Fruit fly (Drosophila melanogaster) whole organism, embryonic: ENCODE data around the gene CG9776.
A peak's percentile ranks its signal among the peaks of the same experiment; 100 is the strongest.

ENCODE experiments used
- CG10274 ChIP-seq: fragments of 200-800 bp; sonication (Bioruptor generic); optimal IDR thresholded peaks from 3 replicates; lab custom pipeline; 2017; ENCODE audit warnings: missing biosample characterization, mild to moderate bottlenecking, missing genetic modification characterization
- CG10543 ChIP-seq: fragments of 200-800 bp; sonication (Bioruptor generic); optimal IDR thresholded peaks from 3 replicates; lab custom pipeline; 2017; ENCODE audit warnings: missing biosample characterization, mild to moderate bottlenecking, missing genetic modification characterization, moderate library complexity
- CG10959 ChIP-seq: fragments of 200-800 bp; sonication (Bioruptor generic); IDR thresholded peaks from 2 replicates; pipeline ENCODE4 v1.3.6; 2022; ENCODE audit warnings: missing biosample characterization, missing genetic modification characterization
- CG11696 ChIP-seq: fragments of 200-800 bp; sonication (Bioruptor generic); IDR thresholded peaks from 2 replicates; pipeline ENCODE4 v1.3.6; 2022; ENCODE audit warnings: missing biosample characterization, missing genetic modification characterization
- CG12219 ChIP-seq: fragments of 200-800 bp; sonication (Bioruptor generic); optimal IDR thresholded peaks from 3 replicates; lab custom pipeline; 2018; ENCODE audit warnings: missing biosample characterization, mild to moderate bottlenecking, missing genetic modification characterization
- CG12299 ChIP-seq: fragments of 200-800 bp; sonication (Bioruptor generic); optimal IDR thresholded peaks from 2 replicates; lab custom pipeline; 2018; ENCODE audit warnings: missing biosample characterization, mild to moderate bottlenecking, missing genetic modification characterization
- CG1233 ChIP-seq: fragments of 200-800 bp; sonication (Bioruptor generic); optimal IDR thresholded peaks from 4 replicates; lab custom pipeline; 2018; ENCODE audit warnings: missing biosample characterization, mild to moderate bottlenecking, missing genetic modification characterization
- CG12744 ChIP-seq: fragments of 200-800 bp; sonication (Bioruptor generic); optimal IDR thresholded peaks from 2 replicates; lab custom pipeline; 2016; ENCODE audit warnings: missing biosample characterization, missing genetic modification characterization
- CG13894 ChIP-seq: fragments of 200-800 bp; sonication (Bioruptor generic); optimal IDR thresholded peaks from 3 replicates; lab custom pipeline; 2018; ENCODE audit warnings: missing biosample characterization, mild to moderate bottlenecking, missing genetic modification characterization, moderate library complexity
- CG1603 ChIP-seq: fragments of 200-800 bp; sonication (Bioruptor generic); optimal IDR thresholded peaks from 2 replicates; lab custom pipeline; 2019; ENCODE audit warnings: missing biosample characterization, mild to moderate bottlenecking, missing genetic modification characterization, moderate library complexity
- CG1647 ChIP-seq: fragments of 200-800 bp; sonication (Bioruptor generic); optimal IDR thresholded peaks from 3 replicates; lab custom pipeline; 2016; ENCODE audit warnings: missing biosample characterization, missing genetic modification characterization
- CG1792 ChIP-seq: fragments of 200-800 bp; sonication (Bioruptor generic); optimal IDR thresholded peaks from 2 replicates; lab custom pipeline; 2016; ENCODE audit warnings: missing biosample characterization, missing genetic modification characterization
- CG2199 ChIP-seq: fragments of 200-800 bp; sonication (Bioruptor generic); IDR thresholded peaks from 3 replicates; pipeline ENCODE4 v1.3.6; 2022; ENCODE audit warnings: missing biosample characterization, missing genetic modification characterization
- CG31441 ChIP-seq: fragments of 200-800 bp; sonication (Bioruptor generic); IDR thresholded peaks from 2 replicates; pipeline ENCODE4 v1.3.6; 2022; ENCODE audit warnings: missing biosample characterization, missing genetic modification characterization
- CG3163 ChIP-seq: fragments of 200-800 bp; sonication (Bioruptor generic); optimal IDR thresholded peaks from 3 replicates; lab custom pipeline; 2016; ENCODE audit warnings: missing biosample characterization, missing genetic modification characterization
- CG32767 ChIP-seq: fragments of 200-800 bp; sonication (Bioruptor generic); IDR thresholded peaks from 2 replicates; pipeline ENCODE4 v1.3.6; 2022; ENCODE audit warnings: missing biosample characterization, missing genetic modification characterization
- CG6854 ChIP-seq: fragments of 200-800 bp; sonication (Bioruptor generic); optimal IDR thresholded peaks from 3 replicates; lab custom pipeline; 2017; ENCODE audit warnings: missing biosample characterization, mild to moderate bottlenecking, missing genetic modification characterization
- CG8944 ChIP-seq: fragments of 200-800 bp; sonication (Bioruptor generic); optimal IDR thresholded peaks from 3 replicates; lab custom pipeline; 2016; ENCODE audit warnings: missing biosample characterization, missing genetic modification characterization
- Camta ChIP-seq: fragments of 200-800 bp; sonication (Bioruptor generic); optimal IDR thresholded peaks from 2 replicates; lab custom pipeline; 2016; ENCODE audit warnings: missing biosample characterization, missing genetic modification characterization
- Chrac-16 ChIP-seq: fragments of 200-800 bp; sonication (Bioruptor generic); optimal IDR thresholded peaks from 3 replicates; lab custom pipeline; 2016; ENCODE audit warnings: missing biosample characterization, missing genetic modification characterization
- D19B ChIP-seq: fragments of 200-800 bp; sonication (Bioruptor generic); optimal IDR thresholded peaks from 2 replicates; lab custom pipeline; 2017; ENCODE audit warnings: missing biosample characterization, mild to moderate bottlenecking, missing genetic modification characterization
- Dip3 ChIP-seq: fragments of 200-800 bp; sonication (Bioruptor generic); optimal IDR thresholded peaks from 3 replicates; lab custom pipeline; 2016; ENCODE audit warnings: missing biosample characterization, missing genetic modification characterization
- ERR ChIP-seq: fragments of 200-800 bp; sonication (Bioruptor generic); optimal IDR thresholded peaks from 2 replicates; lab custom pipeline; 2016; ENCODE audit warnings: missing biosample characterization, missing genetic modification characterization
- Fer2 ChIP-seq: fragments of 200-800 bp; sonication (Bioruptor generic); optimal IDR thresholded peaks from 2 replicates; lab custom pipeline; 2018; ENCODE audit warnings: missing biosample characterization, mild to moderate bottlenecking, missing genetic modification characterization, moderate library complexity
- HLH3B ChIP-seq: fragments of 200-800 bp; sonication (Bioruptor generic); IDR thresholded peaks from 2 replicates; pipeline ENCODE4 v1.3.6; 2022; ENCODE audit warnings: missing biosample characterization, missing genetic modification characterization
- Kr ChIP-seq: fragments of 200-800 bp; sonication (Bioruptor generic); optimal IDR thresholded peaks from 2 replicates; lab custom pipeline; 2017; ENCODE audit warnings: missing biosample characterization, mild to moderate bottlenecking, missing genetic modification characterization
- Lim3 ChIP-seq: fragments of 200-800 bp; sonication (Bioruptor generic); IDR thresholded peaks from 2 replicates; pipeline ENCODE4 v1.3.6; 2022; ENCODE audit warnings: missing biosample characterization, missing genetic modification characterization
- Mes4 ChIP-seq: fragments of 200-800 bp; sonication (Bioruptor generic); optimal IDR thresholded peaks from 2 replicates; lab custom pipeline; 2016; ENCODE audit warnings: missing biosample characterization, missing genetic modification characterization
- Oaz ChIP-seq: fragments of 200-800 bp; sonication (Bioruptor generic); IDR thresholded peaks from 2 replicates; pipeline ENCODE4 v1.3.6; 2022; ENCODE audit warnings: missing biosample characterization, missing genetic modification characterization
- Sin3A ChIP-seq: fragments of >200 bp; optimal IDR thresholded peaks from 2 replicates; lab custom pipeline; 2018
- TFAM ChIP-seq: fragments of 200-800 bp; sonication (Bioruptor generic); optimal IDR thresholded peaks from 2 replicates; lab custom pipeline; 2017; ENCODE audit warnings: missing biosample characterization, missing genetic modification characterization, inconsistent platforms
- bcd ChIP-seq: fragments of 200-800 bp; sonication (Bioruptor generic); optimal IDR thresholded peaks from 2 replicates; lab custom pipeline; 2017; ENCODE audit warnings: missing biosample characterization, mild to moderate bottlenecking, missing genetic modification characterization
- cad ChIP-seq: fragments of >200 bp; optimal IDR thresholded peaks from 2 replicates; lab custom pipeline; 2017; ENCODE audit warnings: missing biosample characterization, missing genetic modification characterization
- da ChIP-seq: fragments of 200-800 bp; sonication (Bioruptor generic); optimal IDR thresholded peaks from 2 replicates; lab custom pipeline; 2016; ENCODE audit warnings: missing biosample characterization, missing genetic modification characterization
- ewg ChIP-seq: fragments of 200-800 bp; sonication (Bioruptor generic); optimal IDR thresholded peaks from 3 replicates; lab custom pipeline; 2017; ENCODE audit warnings: mild to moderate bottlenecking, missing biosample characterization, missing genetic modification reagents, missing genetic modification characterization
- exex ChIP-seq: fragments of 200-800 bp; sonication (Bioruptor generic); optimal IDR thresholded peaks from 4 replicates; lab custom pipeline; 2018; ENCODE audit warnings: missing biosample characterization, mild to moderate bottlenecking, missing genetic modification characterization, moderate library complexity
- grn ChIP-seq: fragments of 200-800 bp; sonication (Bioruptor generic); optimal IDR thresholded peaks from 3 replicates; lab custom pipeline; 2017; ENCODE audit warnings: missing biosample characterization, missing genetic modification characterization
- gro ChIP-seq: fragments of 200-800 bp; sonication (Bioruptor generic); optimal IDR thresholded peaks from 2 replicates; lab custom pipeline; 2016; ENCODE audit warnings: missing biosample characterization, missing genetic modification characterization
- lbe ChIP-seq: fragments of 200-800 bp; sonication (Bioruptor generic); optimal IDR thresholded peaks from 2 replicates; lab custom pipeline; 2016; ENCODE audit warnings: missing biosample characterization, mild to moderate bottlenecking, missing genetic modification characterization
- mirr ChIP-seq: fragments of 200-800 bp; sonication (Bioruptor generic); optimal IDR thresholded peaks from 3 replicates; lab custom pipeline; 2018; ENCODE audit warnings: missing biosample characterization, mild to moderate bottlenecking, missing genetic modification characterization
- nom ChIP-seq: fragments of 200-800 bp; sonication (Bioruptor generic); optimal IDR thresholded peaks from 2 replicates; lab custom pipeline; 2017; ENCODE audit warnings: missing biosample characterization, missing genetic modification characterization, mild to moderate bottlenecking, moderate library complexity, missing genetic modification reagents
- peb ChIP-seq: fragments of 200-800 bp; sonication (Bioruptor generic); IDR thresholded peaks from 2 replicates; pipeline ENCODE4 v1.3.6; 2022; ENCODE audit warnings: missing biosample characterization, missing genetic modification characterization
- psq ChIP-seq: fragments of 200-800 bp; sonication (Bioruptor generic); optimal IDR thresholded peaks from 2 replicates; lab custom pipeline; 2017; ENCODE audit warnings: missing biosample characterization, missing genetic modification characterization
- repo ChIP-seq: fragments of 200-800 bp; sonication (Bioruptor generic); optimal IDR thresholded peaks from 2 replicates; lab custom pipeline; 2016; ENCODE audit warnings: missing biosample characterization, missing genetic modification characterization
- salm ChIP-seq: fragments of 200-800 bp; sonication (Bioruptor generic); optimal IDR thresholded peaks from 2 replicates; lab custom pipeline; 2018; ENCODE audit warnings: missing biosample characterization, mild to moderate bottlenecking, missing genetic modification characterization
- sens ChIP-seq: fragments of 200-800 bp; sonication (Bioruptor generic); peaks from one replicate; lab custom pipeline; 2016; ENCODE audit warnings: missing biosample characterization, missing genetic modification characterization
- stwl ChIP-seq: fragments of 200-800 bp; sonication (Bioruptor generic); optimal IDR thresholded peaks from 3 replicates; lab custom pipeline; 2018; ENCODE audit warnings: missing biosample characterization, mild to moderate bottlenecking, missing genetic modification characterization, moderate library complexity
- sug ChIP-seq: fragments of 200-800 bp; optimal IDR thresholded peaks from 2 replicates; lab custom pipeline; 2019; ENCODE audit warnings: missing biosample characterization, mild to moderate bottlenecking, missing genetic modification characterization, moderate library complexity
- tx ChIP-seq: fragments of 200-800 bp; sonication (Bioruptor generic); optimal IDR thresholded peaks from 2 replicates; lab custom pipeline; 2016; ENCODE audit warnings: missing biosample characterization, missing genetic modification characterization
- vfl ChIP-seq: fragments of 200-800 bp; sonication (Bioruptor generic); optimal IDR thresholded peaks from 2 replicates; lab custom pipeline; 2016; ENCODE audit warnings: missing biosample characterization, missing genetic modification characterization
- vvl ChIP-seq: fragments of 200-800 bp; sonication (Bioruptor generic); IDR thresholded peaks from 2 replicates; pipeline ENCODE4 v1.3.6; 2022; ENCODE audit warnings: missing biosample characterization, missing genetic modification characterization

CG9776 gene

DNA sequence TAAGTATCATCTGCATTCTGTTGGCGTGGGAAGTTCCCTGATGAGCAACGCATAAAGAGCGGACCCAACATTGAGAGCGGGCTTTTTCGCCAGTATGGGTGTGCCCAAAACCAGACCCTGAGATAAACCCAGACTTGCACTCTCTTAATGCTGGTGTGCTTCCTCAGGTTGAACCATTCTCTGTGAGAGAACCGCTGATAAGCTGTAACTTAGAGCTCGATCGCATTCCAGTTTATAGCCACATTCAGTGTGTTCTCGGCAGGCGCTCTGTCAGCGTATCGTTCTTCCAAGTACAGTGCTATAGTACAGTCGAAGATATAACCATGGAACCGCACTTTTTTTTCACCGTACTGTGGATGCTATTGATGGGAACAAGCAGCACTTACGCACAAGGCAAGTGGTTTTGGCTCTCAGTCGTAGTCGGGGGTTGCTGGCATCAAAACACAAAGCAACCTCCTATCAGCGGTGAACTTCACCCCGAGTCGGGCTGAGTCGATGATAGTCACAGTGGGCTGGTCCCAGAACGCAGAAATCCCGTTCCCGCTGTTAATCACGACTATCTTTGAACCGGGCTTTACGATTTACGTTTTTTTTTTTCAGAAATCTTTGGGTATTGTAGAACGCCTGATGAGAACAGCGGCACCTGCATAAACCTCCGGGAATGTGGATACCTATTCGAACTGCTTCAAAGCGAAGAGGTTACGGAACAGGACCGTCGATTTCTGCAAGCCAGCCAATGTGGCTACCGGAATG lies 26.0 kb downstream of the CG9776 start, which contains the start of gene MP1 (continued):
- TF ChIP-seq CG12219 (no peak), Dip3 (no peak), Sin3A (lab: Kevin White, UChicago) (no peak), nom (peak; percentile 73), CG1792 (no peak), peb (GFP tag; lab: Robert Waterston, UW) (no peak), Kr (GFP tag; lab: Kevin White, UChicago) (no peak), da (GFP tag; lab: Kevin White, UChicago) (no peak), CG32767 (no peak), gro (no peak), CG1603 (no peak), stwl (tag; lab: Kevin White, UChicago) (no peak), CG10543 (GFP tag; lab: Kevin White, UChicago) (peak; percentile 26), ERR (no peak), TFAM (GFP tag; lab: Kevin White, UChicago) (no peak), lbe (GFP tag; lab: Kevin White, UChicago) (peak; percentile 36), D19B (GFP tag; lab: Kevin White, UChicago) (no peak), CG1233 (no peak), psq (no peak), cad (no peak), sens (peak; percentile 71), CG10274 (no peak), salm (tag; lab: Kevin White, UChicago) (no peak), CG31441 (GFP tag; lab: Robert Waterston, UW) (no peak), CG11696 (no peak), CG3163 (peak; percentile 73), vfl (GFP tag; lab: Kevin White, UChicago) (no peak), CG8944 (no peak), vvl (GFP tag; lab: Robert Waterston, UW) (no peak), CG12299 (tag; lab: Kevin White, UChicago) (no peak), ewg (GFP tag; lab: Kevin White, UChicago) (no peak), Mes4 (no peak), bcd (no peak), Oaz (GFP tag; lab: Robert Waterston, UW) (no peak), Fer2 (tag; lab: Kevin White, UChicago) (no peak), Lim3 (GFP tag; lab: Robert Waterston, UW) (no peak)

DNA sequence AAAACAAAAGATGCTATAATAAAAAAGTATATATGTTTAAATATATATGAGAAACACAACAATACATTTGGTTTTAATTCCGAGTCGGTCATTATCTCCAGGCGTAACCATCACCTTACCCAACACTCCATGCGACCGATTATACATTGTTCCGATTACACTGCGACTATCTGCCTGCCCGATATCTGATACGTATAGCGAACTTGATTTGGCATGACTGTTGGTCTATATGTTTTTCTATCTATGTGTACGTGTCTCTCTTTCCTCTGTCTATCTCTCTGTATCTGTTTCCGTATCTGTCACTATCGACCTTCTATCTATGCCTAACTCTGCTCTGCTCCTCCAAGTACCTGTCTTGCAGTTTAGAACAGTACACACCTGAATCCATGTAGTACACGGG lies 32.4 kb downstream of the CG9776 start:
- TF ChIP-seq Chrac-16 (GFP tag; lab: Kevin White, UChicago) = no peak
- 0 out of 3 replicates have a peak, but pooled peaks have one; percentile 29 for TF ChIP-seq CG2199
- TF ChIP-seq repo = no peak
- no peak for TF ChIP-seq CG6854 (GFP tag; lab: Kevin White, UChicago)
- peak; percentile 54 for TF ChIP-seq grn
- TF ChIP-seq tx = no peak
- no peak for TF ChIP-seq CG12744
- no peak for TF ChIP-seq Camta (GFP tag; lab: Kevin White, UChicago)
- no peak for TF ChIP-seq CG1647 (GFP tag; lab: Kevin White, UChicago)
- peak; percentile 36 for TF ChIP-seq sug (tag; lab: Kevin White, UChicago)
- peak; percentile 45 for TF ChIP-seq mirr (GFP tag; lab: Kevin White, UChicago)
- TF ChIP-seq exex = peak; percentile 35
- TF ChIP-seq HLH3B (GFP tag; lab: Robert Waterston, UW) = no peak
- TF ChIP-seq CG13894 (tag; lab: Kevin White, UChicago) = peak; percentile 30
- no peak for TF ChIP-seq CG10959
- TF ChIP-seq, all 482 proteins: peak for 6
